Worm (Caenorhabditis elegans) whole organism, mixed stage, embryonic: Measurements from ENCODE around the gene smvt-1.

ENCODE experiments used
- blmp-1 ChIP-seq: fragments of 150-350 bp; optimal IDR thresholded peaks from 2 replicates; lab custom pipeline; 2014; ENCODE audit warnings: missing biosample characterization, missing genetic modification characterization
- ces-1 ChIP-seq: fragments of 150-350 bp; optimal IDR thresholded peaks from 2 replicates; lab custom pipeline; 2014; ENCODE audit warnings: missing biosample characterization, missing genetic modification reagents, missing genetic modification characterization
- nhr-237 ChIP-seq: fragments of 150-350 bp; optimal IDR thresholded peaks from 2 replicates; lab custom pipeline; 2014; ENCODE audit warnings: missing biosample characterization, missing genetic modification characterization
- nhr-76 ChIP-seq: sonication (generic microtip); optimal IDR thresholded peaks from 2 replicates; lab custom pipeline; 2017; ENCODE audit warnings: missing biosample characterization, missing genetic modification characterization
- unc-62 ChIP-seq: fragments of 150-350 bp; optimal IDR thresholded peaks from 2 replicates; lab custom pipeline; 2014; ENCODE audit warnings: missing biosample characterization, missing genetic modification reagents, missing genetic modification characterization

- TF ChIP-seq nhr-76 (no peak), nhr-237 (tag; lab: Kevin White, UChicago) (no peak), unc-62 (GFP tag; lab: Kevin White, UChicago) (no peak), ces-1 (GFP tag; lab: Kevin White, UChicago) (no peak), blmp-1 (tag; lab: Kevin White, UChicago) (no peak)
These were observed 46.9 kb upstream of the smvt-1 start for ce11 chrX:2595757-2596059.
